Fruit fly (Drosophila melanogaster) whole organism, embryonic: Measurements from ENCODE around the gene eIF4E5.

Source experiments
- Blimp-1 ChIP-seq: fragments of 200-800 bp; sonication (Bioruptor generic); optimal IDR thresholded peaks from 3 replicates; lab custom pipeline; 2018; ENCODE audit warnings: missing biosample characterization, missing genetic modification characterization, mild to moderate bottlenecking, moderate library complexity, missing genetic modification reagents
- CG11560 ChIP-seq: fragments of 200-800 bp; sonication (Bioruptor generic); IDR thresholded peaks from 3 replicates; pipeline ENCODE4 v1.3.6; 2022; ENCODE audit warnings: missing biosample characterization, missing genetic modification characterization
- CG14860 ChIP-seq: fragments of 200-800 bp; sonication (Bioruptor generic); IDR thresholded peaks from 3 replicates; pipeline ENCODE4 v1.3.6; 2022; ENCODE audit warnings: missing biosample characterization, missing genetic modification characterization; ENCODE audit not compliant: partially characterized antibody
- CG15479 ChIP-seq: fragments of 200-800 bp; sonication (Bioruptor generic); optimal IDR thresholded peaks from 3 replicates; lab custom pipeline; 2019; ENCODE audit warnings: missing biosample characterization, mild to moderate bottlenecking, missing genetic modification characterization, moderate library complexity
- CG17361 ChIP-seq: fragments of 200-800 bp; sonication (Bioruptor generic); IDR thresholded peaks from 3 replicates; pipeline ENCODE4 v1.3.6; 2022; ENCODE audit warnings: missing biosample characterization, missing genetic modification characterization
- CG32767 ChIP-seq: fragments of 200-800 bp; sonication (Bioruptor generic); IDR thresholded peaks from 2 replicates; pipeline ENCODE4 v1.3.6; 2022; ENCODE audit warnings: missing biosample characterization, missing genetic modification characterization
- CG3281 ChIP-seq: fragments of 200-800 bp; sonication (Bioruptor generic); optimal IDR thresholded peaks from 3 replicates; lab custom pipeline; 2017; ENCODE audit warnings: missing biosample characterization, mild to moderate bottlenecking, missing genetic modification characterization
- CG3995 ChIP-seq: fragments of 200-800 bp; sonication (Bioruptor generic); optimal IDR thresholded peaks from 3 replicates; lab custom pipeline; 2016; ENCODE audit warnings: missing biosample characterization, missing genetic modification characterization
- CG6272 ChIP-seq: fragments of 200-800 bp; sonication (Bioruptor generic); IDR thresholded peaks from 2 replicates; pipeline ENCODE4 v1.3.6; 2022; ENCODE audit warnings: missing biosample characterization, missing genetic modification characterization
- CG8290 ChIP-seq, 3 experiments: fragments of 200-800 bp; sonication (Bioruptor generic); optimal IDR thresholded peaks; 2 replicates each; lab custom pipeline; 2016 to 2019; ENCODE audit warnings: missing biosample characterization in 3 of 3, missing genetic modification characterization in 3 of 3, mild to moderate bottlenecking in 2 of 3, moderate library complexity in 1 of 3
- CG8765 ChIP-seq: fragments of 200-800 bp; sonication (Bioruptor generic); IDR thresholded peaks from 2 replicates; pipeline ENCODE4 v1.3.6; 2022; ENCODE audit warnings: missing biosample characterization, missing genetic modification characterization
- CHES-1-like ChIP-seq: fragments of 200-800 bp; sonication (Bioruptor generic); optimal IDR thresholded peaks from 2 replicates; lab custom pipeline; 2016; ENCODE audit warnings: missing biosample characterization, missing genetic modification characterization
- CTCF ChIP-seq: fragments of 200-800 bp; sonication (Bioruptor generic); optimal IDR thresholded peaks from 2 replicates; lab custom pipeline; 2017; ENCODE audit warnings: missing biosample characterization, mild to moderate bottlenecking, missing genetic modification characterization, moderate library complexity
- D ChIP-seq, 2 experiments: fragments of 200-800 bp in 1 of 2; fragments of >200 bp in 1 of 2; sonication (Bioruptor generic) in 1 of 2; optimal IDR thresholded peaks; 2 replicates in 1 of 2; 3 replicates in 1 of 2; lab custom pipeline; 2017; ENCODE audit warnings: mild to moderate bottlenecking in 1 of 2, missing biosample characterization in 1 of 2, missing genetic modification characterization in 1 of 2, missing genetic modification reagents in 1 of 2
- Doc3 ChIP-seq: fragments of 200-800 bp; sonication (Bioruptor generic); IDR thresholded peaks from 3 replicates; pipeline ENCODE4 v1.3.6; 2022; ENCODE audit warnings: missing biosample characterization, missing genetic modification characterization; ENCODE audit not compliant: partially characterized antibody
- Dref ChIP-seq: fragments of 200-800 bp; sonication (Bioruptor generic); IDR thresholded peaks from 2 replicates; pipeline ENCODE4 v1.3.6; 2022; ENCODE audit warnings: missing biosample characterization, missing genetic modification characterization
- Fer1 ChIP-seq: fragments of 200-800 bp; sonication (Bioruptor generic); optimal IDR thresholded peaks from 2 replicates; lab custom pipeline; 2017; ENCODE audit warnings: missing biosample characterization, mild to moderate bottlenecking, missing genetic modification characterization
- Hmx ChIP-seq: fragments of 200-800 bp; sonication (Bioruptor generic); optimal IDR thresholded peaks from 2 replicates; lab custom pipeline; 2016; ENCODE audit warnings: missing biosample characterization, missing genetic modification characterization
- Hr3 ChIP-seq: fragments of 200-800 bp; sonication (Bioruptor generic); optimal IDR thresholded peaks from 3 replicates; lab custom pipeline; 2016; ENCODE audit warnings: missing biosample characterization, missing genetic modification characterization
- MTF-1 ChIP-seq: fragments of 200-800 bp; sonication (Bioruptor generic); optimal IDR thresholded peaks from 2 replicates; lab custom pipeline; 2018; ENCODE audit warnings: missing biosample characterization, mild to moderate bottlenecking, missing genetic modification characterization, borderline replicate concordance
- NK7.1 ChIP-seq: fragments of 200-800 bp; sonication (Bioruptor generic); optimal IDR thresholded peaks from 3 replicates; lab custom pipeline; 2016; ENCODE audit warnings: missing biosample characterization, missing genetic modification characterization
- NfI ChIP-seq: fragments of 200-800 bp; sonication (Bioruptor generic); optimal IDR thresholded peaks from 3 replicates; lab custom pipeline; 2018; ENCODE audit warnings: missing biosample characterization, mild to moderate bottlenecking, missing genetic modification characterization, moderate library complexity
- Poxn ChIP-seq: fragments of 200-800 bp; sonication (Bioruptor generic); IDR thresholded peaks from 2 replicates; pipeline ENCODE4 v1.3.6; 2022; ENCODE audit warnings: missing biosample characterization, missing genetic modification characterization
- Xbp1 ChIP-seq: fragments of 200-800 bp; sonication (Bioruptor generic); optimal IDR thresholded peaks from 3 replicates; lab custom pipeline; 2016; ENCODE audit warnings: missing biosample characterization, mild to moderate bottlenecking, missing genetic modification characterization
- Xrp1 ChIP-seq: fragments of 200-800 bp; sonication (Bioruptor generic); IDR thresholded peaks from 2 replicates; pipeline ENCODE4 v1.3.6; 2022; ENCODE audit warnings: missing biosample characterization, missing genetic modification characterization
- al ChIP-seq: fragments of 200-800 bp; sonication (Bioruptor generic); IDR thresholded peaks from 2 replicates; pipeline ENCODE4 v1.3.6; 2022; ENCODE audit warnings: missing biosample characterization, missing genetic modification characterization
- ash1 ChIP-seq: fragments of 200-800 bp; sonication (Bioruptor generic); optimal IDR thresholded peaks from 2 replicates; lab custom pipeline; 2018; ENCODE audit warnings: missing biosample characterization, mild to moderate bottlenecking, missing genetic modification characterization
- br ChIP-seq: fragments of >200 bp; optimal IDR thresholded peaks from 2 replicates; lab custom pipeline; 2017
- cad ChIP-seq: fragments of >200 bp; optimal IDR thresholded peaks from 2 replicates; lab custom pipeline; 2017; ENCODE audit warnings: missing biosample characterization, missing genetic modification characterization
- cg ChIP-seq: fragments of 200-800 bp; sonication (Bioruptor generic); optimal IDR thresholded peaks from 3 replicates; lab custom pipeline; 2019; ENCODE audit warnings: missing biosample characterization, mild to moderate bottlenecking, missing genetic modification characterization, moderate library complexity
- cwo ChIP-seq: fragments of 200-800 bp; sonication (Bioruptor generic); optimal IDR thresholded peaks from 3 replicates; lab custom pipeline; 2017; ENCODE audit warnings: missing biosample characterization, missing genetic modification characterization, mild to moderate bottlenecking, moderate library complexity, missing genetic modification reagents
- dati ChIP-seq: fragments of 200-800 bp; sonication (Bioruptor generic); IDR thresholded peaks from 2 replicates; pipeline ENCODE4 v1.3.6; 2022; ENCODE audit warnings: missing biosample characterization, missing genetic modification characterization
- dm ChIP-seq: fragments of 200-800 bp; sonication (Bioruptor generic); optimal IDR thresholded peaks from 3 replicates; lab custom pipeline; 2016; ENCODE audit warnings: missing biosample characterization, missing genetic modification characterization
- eyg ChIP-seq: fragments of 200-800 bp; sonication (Bioruptor generic); optimal IDR thresholded peaks from 3 replicates; lab custom pipeline; 2016; ENCODE audit warnings: missing biosample characterization, missing genetic modification characterization
- fd64A ChIP-seq: fragments of 200-800 bp; sonication (Bioruptor generic); optimal IDR thresholded peaks from 3 replicates; lab custom pipeline; 2018; ENCODE audit warnings: missing biosample characterization, mild to moderate bottlenecking, missing genetic modification characterization
- fru ChIP-seq: fragments of >200 bp; optimal IDR thresholded peaks from 2 replicates; lab custom pipeline; 2017
- gcm2 ChIP-seq: fragments of 200-800 bp; sonication (Bioruptor generic); optimal IDR thresholded peaks from 2 replicates; lab custom pipeline; 2016; ENCODE audit warnings: missing biosample characterization, missing genetic modification characterization
- grau ChIP-seq: fragments of 200-800 bp; optimal IDR thresholded peaks from 3 replicates; lab custom pipeline; 2019; ENCODE audit warnings: missing biosample characterization, mild to moderate bottlenecking, missing genetic modification characterization, moderate library complexity
- h ChIP-seq: fragments of >200 bp; optimal IDR thresholded peaks from 2 replicates; lab custom pipeline; 2017
- ham ChIP-seq: fragments of 200-800 bp; sonication (Bioruptor generic); IDR thresholded peaks from 2 replicates; pipeline ENCODE4 v1.3.6; 2022; ENCODE audit warnings: missing biosample characterization, missing genetic modification characterization
- luna ChIP-seq: fragments of 200-800 bp; sonication (Bioruptor generic); optimal IDR thresholded peaks from 2 replicates; lab custom pipeline; 2016; ENCODE audit warnings: missing biosample characterization, missing genetic modification characterization
- oc ChIP-seq: fragments of 200-800 bp; sonication (Bioruptor generic); optimal IDR thresholded peaks from 2 replicates; lab custom pipeline; 2018; ENCODE audit warnings: missing biosample characterization, mild to moderate bottlenecking, missing genetic modification characterization, moderate library complexity
- odd ChIP-seq: fragments of 200-800 bp; sonication (Bioruptor generic); optimal IDR thresholded peaks from 2 replicates; lab custom pipeline; 2017; ENCODE audit warnings: missing biosample characterization, mild to moderate bottlenecking, missing genetic modification characterization
- ranshi ChIP-seq: fragments of 200-800 bp; sonication (Bioruptor generic); IDR thresholded peaks from 2 replicates; pipeline ENCODE4 v1.3.6; 2022; ENCODE audit warnings: missing biosample characterization, missing genetic modification characterization
- rib ChIP-seq: fragments of 200-800 bp; sonication (Bioruptor generic); IDR thresholded peaks from 2 replicates; pipeline ENCODE4 v1.3.6; 2022; ENCODE audit warnings: missing biosample characterization, missing genetic modification characterization
- salm ChIP-seq: fragments of 200-800 bp; sonication (Bioruptor generic); optimal IDR thresholded peaks from 2 replicates; lab custom pipeline; 2018; ENCODE audit warnings: missing biosample characterization, mild to moderate bottlenecking, missing genetic modification characterization
- sd ChIP-seq: fragments of 200-800 bp; sonication (Bioruptor generic); optimal IDR thresholded peaks from 3 replicates; lab custom pipeline; 2018; ENCODE audit warnings: missing biosample characterization, mild to moderate bottlenecking, missing genetic modification characterization, moderate library complexity
- seq ChIP-seq: fragments of 200-800 bp; sonication (Bioruptor generic); IDR thresholded peaks from 2 replicates; pipeline ENCODE4 v1.3.6; 2022; ENCODE audit warnings: missing biosample characterization, missing genetic modification characterization
- sr ChIP-seq: fragments of 200-800 bp; sonication (Bioruptor generic); IDR thresholded peaks from 3 replicates; pipeline ENCODE4 v1.3.6; 2022; ENCODE audit warnings: missing biosample characterization, missing genetic modification characterization
- ssp ChIP-seq: fragments of 200-800 bp; sonication (Bioruptor generic); IDR thresholded peaks from 2 replicates; pipeline ENCODE4 v1.3.6; 2022; ENCODE audit warnings: missing biosample characterization, missing genetic modification characterization
- tgo ChIP-seq: fragments of 200-800 bp; sonication (Bioruptor generic); IDR thresholded peaks from 3 replicates; pipeline ENCODE4 v1.3.6; 2022; ENCODE audit warnings: missing biosample characterization, missing genetic modification characterization
- trem ChIP-seq: fragments of 200-800 bp; optimal IDR thresholded peaks from 3 replicates; lab custom pipeline; 2019; ENCODE audit warnings: missing biosample characterization, mild to moderate bottlenecking, missing genetic modification characterization, moderate library complexity

Gene eIF4E5

DNA sequence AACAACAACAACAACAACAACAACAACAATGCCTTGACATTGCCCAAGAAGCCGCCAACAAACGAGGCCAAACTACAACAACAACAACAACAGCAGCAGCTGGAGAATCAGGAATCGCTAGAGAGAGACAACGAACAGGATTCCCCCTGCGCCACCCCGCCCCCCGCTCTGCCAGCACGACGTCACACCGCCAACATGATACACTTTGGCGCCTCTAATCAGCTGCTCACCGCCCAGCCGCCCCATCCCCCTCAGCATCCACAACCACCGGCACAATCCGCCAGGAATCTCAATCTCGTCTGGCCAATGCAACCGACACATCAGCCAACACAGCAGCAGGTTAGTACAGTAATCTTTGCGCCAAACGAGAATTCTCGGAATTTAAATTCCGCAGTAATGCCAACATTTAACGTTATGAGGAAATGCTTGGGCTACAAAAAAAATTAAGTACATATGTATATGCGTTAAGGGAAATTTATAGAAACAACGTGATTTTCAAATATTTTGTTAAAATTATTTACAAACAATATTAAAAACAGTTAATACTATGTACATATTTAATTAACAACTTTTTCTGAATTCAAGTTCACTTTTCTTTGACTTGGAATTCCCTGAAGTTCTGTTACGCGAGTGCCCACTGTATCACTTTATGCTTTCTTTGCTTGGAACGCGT lies 24.8 kb upstream of the eIF4E5 start (continued):
- TF ChIP-seq oc (tag; lab: Kevin White, UChicago) (no peak), Hmx (GFP tag; lab: Kevin White, UChicago) (no peak), salm (tag; lab: Kevin White, UChicago) (no peak), sd (peak; percentile 40), NK7.1 (no peak), CTCF (GFP tag; lab: Kevin White, UChicago) (no peak), luna (no peak), CG6272 (GFP tag; lab: Robert Waterston, UW) (no peak), Fer1 (GFP tag; lab: Kevin White, UChicago) (no peak), fru (lab: Kevin White, UChicago) (no peak), ash1 (no peak), odd (no peak), h (lab: Kevin White, UChicago) (no peak), CHES-1-like (GFP tag; lab: Kevin White, UChicago) (no peak), CG3995 (GFP tag; lab: Kevin White, UChicago) (no peak), Poxn (GFP tag; lab: Robert Waterston, UW) (no peak), rib (GFP tag; lab: Robert Waterston, UW) (no peak), Xrp1 (GFP tag; lab: Robert Waterston, UW) (peak; percentile 32; the same call in 1 of the 2 replicates), CG15479 (GFP tag; lab: Kevin White, UChicago) (no peak), cad (GFP tag; lab: Kevin White, UChicago) (no peak), ssp (no peak), Doc3 (GFP tag; lab: Robert Waterston, UW) (no peak), Xbp1 (GFP tag; lab: Kevin White, UChicago) (peak; percentile 25), cg (GFP tag; lab: Kevin White, UChicago) (no peak), NfI (GFP tag; lab: Kevin White, UChicago) (peak; percentile 13), trem (tag; lab: Kevin White, UChicago) (no peak), CG32767 (GFP tag; lab: Robert Waterston, UW) (peak; percentile 62; the same call in 1 of the 2 replicates), dm (GFP tag; lab: Kevin White, UChicago) (no peak), fd64A (GFP tag; lab: Kevin White, UChicago) (no peak), CG8765 (GFP tag; lab: Robert Waterston, UW) (no peak), CG3281 (GFP tag; lab: Kevin White, UChicago) (no peak), al (GFP tag; lab: Robert Waterston, UW) (no peak), ranshi (GFP tag; lab: Robert Waterston, UW) (no peak), Hr3 (GFP tag; lab: Kevin White, UChicago) (peak; percentile 11), CG14860 (no peak), sr (GFP tag; lab: Robert Waterston, UW) (no peak), br (no peak), Dref (GFP tag; lab: Robert Waterston, UW) (no peak), tgo (GFP tag; lab: Robert Waterston, UW) (peak; percentile 57), gcm2 (no peak), CG8290 (GFP tag; optimal IDR thresholded peaks at IDR 0.05; lab: Kevin White, UChicago) (no peak), CG8290 (tag; optimal IDR thresholded peaks at IDR 0.05; lab: Kevin White, UChicago) (no peak), eyg (GFP tag; lab: Kevin White, UChicago) (no peak), CG11560 (tag; lab: Robert Waterston, UW) (no peak), dati (GFP tag; lab: Robert Waterston, UW) (no peak), cwo (peak; percentile 30), D (optimal IDR thresholded peaks at IDR 0.05; lab: Kevin White, UChicago) (no peak), D (GFP tag; optimal IDR thresholded peaks at IDR 0.05; lab: Kevin White, UChicago) (peak; percentile 34), ham (no peak), MTF-1 (GFP tag; lab: Kevin White, UChicago) (no peak), CG17361 (GFP tag; lab: Robert Waterston, UW) (peak; percentile 73; the same call in 2 of the 3 replicates), Blimp-1 (peak; percentile 44), seq (GFP tag; lab: Robert Waterston, UW) (no peak), grau (tag; lab: Kevin White, UChicago) (peak; percentile 90)
